Fruit fly (Drosophila melanogaster) whole organism, pupa: ENCODE data around the gene CG5160.

Source experiments
- CG10348 ChIP-seq: fragments of 200-800 bp; sonication (Bioruptor generic); IDR thresholded peaks from 2 replicates; pipeline ENCODE4 v1.3.6; 2022; ENCODE audit warnings: missing biosample characterization, missing genetic modification characterization
- CG34367 ChIP-seq: fragments of 200-800 bp; sonication (Bioruptor generic); optimal IDR thresholded peaks from 2 replicates; lab custom pipeline; 2018; ENCODE audit warnings: missing biosample characterization, mild to moderate bottlenecking, missing genetic modification characterization
- CG4496 ChIP-seq: fragments of 200-800 bp; sonication (Bioruptor generic); IDR thresholded peaks from 3 replicates; pipeline ENCODE4 v1.3.6; 2022; ENCODE audit warnings: missing biosample characterization, missing genetic modification characterization
- CG9948 ChIP-seq: fragments of 200-800 bp; sonication (Bioruptor generic); optimal IDR thresholded peaks from 2 replicates; lab custom pipeline; 2018; ENCODE audit warnings: missing biosample characterization, mild to moderate bottlenecking, missing genetic modification characterization, moderate library complexity
- Pif1A ChIP-seq: fragments of 200-800 bp; sonication (Bioruptor generic); optimal IDR thresholded peaks from 3 replicates; lab custom pipeline; 2016; ENCODE audit warnings: missing biosample characterization, missing genetic modification characterization
- Pif1B ChIP-seq: fragments of 200-800 bp; sonication (Bioruptor generic); optimal IDR thresholded peaks from 3 replicates; lab custom pipeline; 2016; ENCODE audit warnings: missing biosample characterization, missing genetic modification characterization
- fd96Ca ChIP-seq: fragments of 200-800 bp; sonication (Bioruptor generic); IDR thresholded peaks from 3 replicates; pipeline ENCODE4 v1.3.6; 2022; ENCODE audit warnings: missing biosample characterization, missing genetic modification characterization
- gl ChIP-seq: fragments of 200-800 bp; sonication (Bioruptor generic); optimal IDR thresholded peaks from 2 replicates; lab custom pipeline; 2018; ENCODE audit warnings: missing biosample characterization, mild to moderate bottlenecking, missing genetic modification characterization

DNA sequence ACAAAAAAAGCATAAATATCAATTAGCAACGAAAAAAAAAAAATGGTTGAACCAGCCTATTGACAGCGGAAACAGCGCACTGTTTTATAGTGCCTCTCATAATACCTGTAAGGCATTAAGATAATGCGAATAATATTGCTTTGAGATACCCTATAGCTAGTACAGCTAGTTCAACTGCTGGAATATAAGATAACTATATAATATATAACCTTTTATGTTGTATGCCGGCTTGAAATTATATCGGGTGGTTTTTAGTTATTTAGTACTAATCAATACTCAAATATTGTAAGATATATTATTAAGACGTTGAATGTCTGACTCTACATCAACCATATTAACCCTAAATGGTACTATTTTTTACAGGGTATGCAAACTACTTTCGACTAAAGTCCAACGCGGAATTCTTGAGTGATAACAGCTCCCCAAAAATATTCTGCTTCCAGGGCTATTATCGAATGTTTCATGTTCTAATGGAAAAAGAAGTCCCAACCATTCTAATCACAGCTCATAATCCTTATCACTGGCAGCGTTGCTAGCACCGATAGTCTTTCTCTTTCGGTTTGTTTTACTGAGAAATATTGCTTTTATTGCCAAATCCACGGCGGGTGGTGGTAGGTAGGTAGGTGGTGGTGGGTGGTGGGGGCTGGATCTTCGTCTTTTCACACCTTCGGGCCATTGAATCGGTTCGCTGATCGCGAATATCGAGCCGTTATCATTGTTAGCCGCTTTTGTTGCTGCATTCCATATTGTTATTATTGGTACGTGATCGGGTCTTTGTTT is 35.6 kb upstream of the CG5160 start:
- TF ChIP-seq CG34367 (tag; lab: Kevin White, UChicago) (peak; percentile 25), CG10348 (GFP tag; lab: Robert Waterston, UW) (no peak), Pif1A (GFP tag; lab: Kevin White, UChicago) (peak; percentile 49), Pif1B (GFP tag; lab: Kevin White, UChicago) (no peak), CG4496 (GFP tag; lab: Robert Waterston, UW) (no peak), fd96Ca (GFP tag; lab: Robert Waterston, UW) (no peak), CG9948 (tag; lab: Kevin White, UChicago) (no peak), gl (tag; lab: Kevin White, UChicago) (no peak)
